Worm (Caenorhabditis elegans) whole organism, L2 larva: Measurements from ENCODE around the gene Y55F3AR.2.

Experiments
- ceh-16 ChIP-seq: fragments of 150-350 bp; optimal IDR thresholded peaks from 2 replicates; lab custom pipeline; 2014; ENCODE audit warnings: missing biosample characterization, missing genetic modification characterization
- ceh-82 ChIP-seq: fragments of 150-350 bp; optimal IDR thresholded peaks from 2 replicates; lab custom pipeline; 2014; ENCODE audit warnings: missing biosample characterization, missing genetic modification characterization
- zag-1 ChIP-seq: fragments of 150-350 bp; optimal IDR thresholded peaks from 2 replicates; lab custom pipeline; 2014; ENCODE audit warnings: missing biosample characterization, missing genetic modification characterization

DNA sequence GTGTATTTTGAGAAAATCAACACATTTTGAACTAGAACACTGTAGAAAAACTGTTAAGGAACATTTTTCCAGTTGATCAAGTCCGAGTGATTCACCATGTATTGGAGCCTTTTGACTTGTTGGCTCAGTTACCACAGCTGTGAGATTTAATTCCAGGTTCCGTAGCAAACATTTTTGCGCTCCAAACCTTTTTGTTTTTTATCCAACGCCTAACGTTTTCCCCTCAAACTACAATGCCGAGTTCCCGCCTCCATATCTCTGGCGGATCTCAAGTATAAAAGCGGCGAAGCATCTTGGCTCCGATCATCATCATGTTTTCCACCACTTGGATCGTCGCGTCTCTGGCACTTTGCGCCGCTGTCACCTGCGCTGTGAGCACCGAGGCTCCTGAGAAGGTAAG, 32.1 kb downstream of the Y55F3AR.2 start, which contains the start of gene perm-2:
- TF ChIP-seq zag-1 (tag; lab: Kevin White, UChicago) = no peak
- no peak for TF ChIP-seq ceh-16
- no peak for TF ChIP-seq ceh-82 (tag; lab: Kevin White, UChicago)
